Fruit fly (Drosophila melanogaster) whole organism, embryonic: ENCODE results near the gene cv-c.
A peak's percentile ranks its signal among the peaks of the same experiment; 100 is the strongest.

Source experiments
- Antp ChIP-seq: fragments of 200-800 bp; sonication (Bioruptor generic); optimal IDR thresholded peaks from 3 replicates; lab custom pipeline; 2016; ENCODE audit warnings: missing biosample characterization, missing genetic modification characterization
- Atf3 ChIP-seq: fragments of 200-800 bp; sonication (Bioruptor generic); optimal IDR thresholded peaks from 3 replicates; lab custom pipeline; 2016; ENCODE audit warnings: missing biosample characterization, missing genetic modification characterization
- Awh ChIP-seq: fragments of 200-800 bp; sonication (Bioruptor generic); IDR thresholded peaks from 2 replicates; pipeline ENCODE4, ENCODE4 v1.3.6; 2022; ENCODE audit warnings: missing biosample characterization, missing genetic modification characterization
- Bdp1 ChIP-seq: fragments of 200-800 bp; sonication (Bioruptor generic); optimal IDR thresholded peaks from 3 replicates; lab custom pipeline; 2016; ENCODE audit warnings: missing biosample characterization, missing genetic modification characterization
- CG10431 ChIP-seq: fragments of 200-800 bp; sonication (Bioruptor generic); optimal IDR thresholded peaks from 3 replicates; lab custom pipeline; 2018; ENCODE audit warnings: missing biosample characterization, mild to moderate bottlenecking, missing genetic modification characterization
- CG10959 ChIP-seq: fragments of 200-800 bp; sonication (Bioruptor generic); IDR thresholded peaks from 2 replicates; pipeline ENCODE4 v1.3.6; 2022; ENCODE audit warnings: missing biosample characterization, missing genetic modification characterization
- CG11085 ChIP-seq: fragments of 200-800 bp; sonication (Bioruptor generic); IDR thresholded peaks from 2 replicates; pipeline ENCODE4 v1.3.6; 2022; ENCODE audit warnings: missing biosample characterization, missing genetic modification characterization
- CG11696 ChIP-seq: fragments of 200-800 bp; sonication (Bioruptor generic); IDR thresholded peaks from 2 replicates; pipeline ENCODE4 v1.3.6; 2022; ENCODE audit warnings: missing biosample characterization, missing genetic modification characterization
- CG13424 ChIP-seq: fragments of 200-800 bp; sonication (Bioruptor generic); optimal IDR thresholded peaks from 2 replicates; lab custom pipeline; 2019; ENCODE audit warnings: missing biosample characterization, mild to moderate bottlenecking, missing genetic modification characterization, moderate library complexity
- CG14441 ChIP-seq: fragments of 200-800 bp; sonication (Bioruptor generic); IDR thresholded peaks from 2 replicates; pipeline ENCODE4 v1.3.6; 2022; ENCODE audit warnings: missing biosample characterization, missing genetic modification characterization
- CG14667 ChIP-seq: fragments of 200-800 bp; sonication (Bioruptor generic); IDR thresholded peaks from 2 replicates; pipeline ENCODE4 v1.3.6; 2022; ENCODE audit warnings: missing biosample characterization, missing genetic modification characterization
- CG15269 ChIP-seq: fragments of 200-800 bp; sonication (Bioruptor generic); optimal IDR thresholded peaks from 2 replicates; lab custom pipeline; 2018; ENCODE audit warnings: missing biosample characterization, mild to moderate bottlenecking, missing genetic modification characterization, moderate library complexity
- CG16863 ChIP-seq: fragments of 200-800 bp; sonication (Bioruptor generic); optimal IDR thresholded peaks from 3 replicates; lab custom pipeline; 2016; ENCODE audit warnings: missing biosample characterization, missing genetic modification characterization
- CG18011 ChIP-seq: fragments of 200-800 bp; sonication (Bioruptor generic); optimal IDR thresholded peaks from 2 replicates; lab custom pipeline; 2017; ENCODE audit warnings: missing biosample characterization, missing genetic modification characterization, mild to moderate bottlenecking, moderate library complexity, missing genotype
- CG2199 ChIP-seq: fragments of 200-800 bp; sonication (Bioruptor generic); IDR thresholded peaks from 3 replicates; pipeline ENCODE4 v1.3.6; 2022; ENCODE audit warnings: missing biosample characterization, missing genetic modification characterization
- CG33557 ChIP-seq: fragments of 200-800 bp; sonication (Bioruptor generic); optimal IDR thresholded peaks from 2 replicates; lab custom pipeline; 2019; ENCODE audit warnings: missing biosample characterization, mild to moderate bottlenecking, missing genetic modification characterization, moderate library complexity
- CG3407 ChIP-seq: fragments of 200-800 bp; sonication (Bioruptor generic); optimal IDR thresholded peaks from 2 replicates; lab custom pipeline; 2018; ENCODE audit warnings: missing biosample characterization, mild to moderate bottlenecking, missing genetic modification characterization
- CG3838 ChIP-seq: fragments of 200-800 bp; sonication (Bioruptor generic); optimal IDR thresholded peaks from 3 replicates; lab custom pipeline; 2016; ENCODE audit warnings: missing biosample characterization, missing genetic modification characterization
- CG7271 ChIP-seq: fragments of 200-800 bp; sonication (Bioruptor generic); optimal IDR thresholded peaks from 2 replicates; lab custom pipeline; 2018; ENCODE audit warnings: missing biosample characterization, mild to moderate bottlenecking, missing genetic modification characterization, moderate library complexity
- CG7839 ChIP-seq: fragments of 200-800 bp; sonication (Bioruptor generic); optimal IDR thresholded peaks from 3 replicates; lab custom pipeline; 2018; ENCODE audit warnings: missing biosample characterization, mild to moderate bottlenecking, missing genetic modification characterization, moderate library complexity
- CG8359 ChIP-seq: fragments of 200-800 bp; sonication (Bioruptor generic); optimal IDR thresholded peaks from 2 replicates; lab custom pipeline; 2017; ENCODE audit warnings: missing biosample characterization, mild to moderate bottlenecking, missing genetic modification characterization, borderline replicate concordance
- CG9215 ChIP-seq: fragments of 200-800 bp; sonication (Bioruptor generic); IDR thresholded peaks from 2 replicates; pipeline ENCODE4 v1.3.6; 2022; ENCODE audit warnings: missing biosample characterization, missing genetic modification characterization
- D ChIP-seq, 2 experiments: fragments of 200-800 bp in 1 of 2; fragments of >200 bp in 1 of 2; sonication (Bioruptor generic) in 1 of 2; optimal IDR thresholded peaks; 2 replicates in 1 of 2; 3 replicates in 1 of 2; lab custom pipeline; 2017; ENCODE audit warnings: mild to moderate bottlenecking in 1 of 2, missing biosample characterization in 1 of 2, missing genetic modification characterization in 1 of 2, missing genetic modification reagents in 1 of 2
- Dref ChIP-seq: fragments of 200-800 bp; sonication (Bioruptor generic); IDR thresholded peaks from 2 replicates; pipeline ENCODE4 v1.3.6; 2022; ENCODE audit warnings: missing biosample characterization, missing genetic modification characterization
- Drgx ChIP-seq: fragments of 200-800 bp; sonication (Bioruptor generic); IDR thresholded peaks from 2 replicates; pipeline ENCODE4 v1.3.6; 2022; ENCODE audit warnings: missing biosample characterization, missing genetic modification characterization
- Ets65A ChIP-seq: fragments of 200-800 bp; sonication (Bioruptor generic); peaks from one replicate; lab custom pipeline; 2016; ENCODE audit warnings: missing biosample characterization, missing genetic modification characterization
- Hr3 ChIP-seq: fragments of 200-800 bp; sonication (Bioruptor generic); optimal IDR thresholded peaks from 3 replicates; lab custom pipeline; 2016; ENCODE audit warnings: missing biosample characterization, missing genetic modification characterization
- Hsf ChIP-seq: fragments of 200-800 bp; sonication (Bioruptor generic); optimal IDR thresholded peaks from 3 replicates; lab custom pipeline; 2016; ENCODE audit warnings: missing biosample characterization, missing genetic modification characterization
- Opbp ChIP-seq: fragments of 200-800 bp; sonication (Bioruptor generic); IDR thresholded peaks from 3 replicates; pipeline ENCODE4 v1.3.6; 2022; ENCODE audit warnings: missing biosample characterization, missing genetic modification characterization; ENCODE audit not compliant: partially characterized antibody
- Ptx1 ChIP-seq: fragments of 200-800 bp; sonication (Bioruptor generic); IDR thresholded peaks from 2 replicates; pipeline ENCODE4 v1.3.6; 2022; ENCODE audit warnings: missing biosample characterization, missing genetic modification characterization
- Side ChIP-seq: fragments of 200-800 bp; sonication (Bioruptor generic); optimal IDR thresholded peaks from 2 replicates; lab custom pipeline; 2016; ENCODE audit warnings: missing biosample characterization, missing genetic modification characterization
- Sin3A ChIP-seq: fragments of >200 bp; optimal IDR thresholded peaks from 2 replicates; lab custom pipeline; 2018
- Spps ChIP-seq: fragments of 200-800 bp; sonication (Bioruptor generic); optimal IDR thresholded peaks from 2 replicates; lab custom pipeline; 2018; ENCODE audit warnings: missing biosample characterization, mild to moderate bottlenecking, missing genetic modification characterization
- Usf ChIP-seq: fragments of 200-800 bp; sonication (Bioruptor generic); optimal IDR thresholded peaks from 2 replicates; lab custom pipeline; 2017; ENCODE audit warnings: missing genotype, missing biosample characterization, missing genetic modification characterization
- Vsx1 ChIP-seq: fragments of 200-800 bp; sonication (Bioruptor generic); optimal IDR thresholded peaks from 2 replicates; lab custom pipeline; 2017; ENCODE audit warnings: missing biosample characterization, mild to moderate bottlenecking, missing genetic modification characterization, missing genetic modification reagents
- Xrp1 ChIP-seq: fragments of 200-800 bp; sonication (Bioruptor generic); IDR thresholded peaks from 2 replicates; pipeline ENCODE4 v1.3.6; 2022; ENCODE audit warnings: missing biosample characterization, missing genetic modification characterization
- ab ChIP-seq: fragments of 200-800 bp; sonication (Bioruptor generic); optimal IDR thresholded peaks from 2 replicates; lab custom pipeline; 2016; ENCODE audit warnings: missing biosample characterization, missing genetic modification characterization
- gsb ChIP-seq: fragments of 200-800 bp; sonication (Bioruptor generic); IDR thresholded peaks from 2 replicates; pipeline ENCODE4 v1.3.6; 2022; ENCODE audit warnings: missing biosample characterization, missing genetic modification characterization
- hbn ChIP-seq: fragments of 200-800 bp; sonication (Bioruptor generic); IDR thresholded peaks from 2 replicates; pipeline ENCODE4 v1.3.6; 2022; ENCODE audit warnings: missing biosample characterization, missing genetic modification characterization; ENCODE audit not compliant: partially characterized antibody
- her ChIP-seq: fragments of 200-800 bp; sonication (Bioruptor generic); optimal IDR thresholded peaks from 2 replicates; lab custom pipeline; 2016; ENCODE audit warnings: missing biosample characterization, missing genetic modification characterization
- jumu ChIP-seq: fragments of 200-800 bp; sonication (Bioruptor generic); optimal IDR thresholded peaks from 3 replicates; lab custom pipeline; 2016; ENCODE audit warnings: missing biosample characterization, missing genetic modification characterization
- ken ChIP-seq: fragments of 200-800 bp; sonication (Bioruptor generic); IDR thresholded peaks from 3 replicates; pipeline ENCODE4 v1.3.6; 2022; ENCODE audit warnings: missing biosample characterization, missing genetic modification characterization
- lab ChIP-seq: fragments of 200-800 bp; sonication (Bioruptor generic); optimal IDR thresholded peaks from 3 replicates; lab custom pipeline; 2017; ENCODE audit warnings: missing biosample characterization, missing genetic modification characterization, mild to moderate bottlenecking, moderate library complexity, missing genetic modification reagents
- lola ChIP-seq, 3 experiments: fragments of >200 bp in 2 of 3; fragments of 200-800 bp in 1 of 3; sonication (Bioruptor generic) in 1 of 3; optimal IDR thresholded peaks; 2 replicates each; lab custom pipeline; 2017 to 2019; ENCODE audit warnings: missing biosample characterization in 3 of 3, missing genetic modification characterization in 3 of 3, mild to moderate bottlenecking in 1 of 3, moderate library complexity in 1 of 3
- nmo ChIP-seq: fragments of 200-800 bp; sonication (Bioruptor generic); optimal IDR thresholded peaks from 2 replicates; lab custom pipeline; 2018; ENCODE audit warnings: missing biosample characterization, mild to moderate bottlenecking, missing genetic modification characterization, moderate library complexity
- oc ChIP-seq: fragments of 200-800 bp; sonication (Bioruptor generic); optimal IDR thresholded peaks from 2 replicates; lab custom pipeline; 2018; ENCODE audit warnings: missing biosample characterization, mild to moderate bottlenecking, missing genetic modification characterization, moderate library complexity
- sc ChIP-seq, 3 experiments: fragments of >200 bp in 2 of 3; fragments of 200-800 bp in 1 of 3; sonication (Bioruptor generic) in 1 of 3; optimal IDR thresholded peaks; 2 replicates in 2 of 3; 3 replicates in 1 of 3; lab custom pipeline; 2017; ENCODE audit warnings: mild to moderate bottlenecking in 1 of 3, missing biosample characterization in 1 of 3, missing genetic modification characterization in 1 of 3, missing genetic modification reagents in 1 of 3
- seq ChIP-seq: fragments of 200-800 bp; sonication (Bioruptor generic); IDR thresholded peaks from 2 replicates; pipeline ENCODE4 v1.3.6; 2022; ENCODE audit warnings: missing biosample characterization, missing genetic modification characterization
- sima ChIP-seq: fragments of 200-800 bp; sonication (Bioruptor generic); optimal IDR thresholded peaks from 2 replicates; lab custom pipeline; 2016; ENCODE audit warnings: missing biosample characterization, missing genetic modification characterization
- tll ChIP-seq, 2 experiments: fragments of 200-800 bp in 1 of 2; fragments of >200 bp in 1 of 2; sonication (Bioruptor generic) in 1 of 2; optimal IDR thresholded peaks; 2 replicates each; lab custom pipeline; 2017 to 2019; ENCODE audit warnings: missing biosample characterization in 2 of 2, missing genetic modification characterization in 2 of 2, mild to moderate bottlenecking in 1 of 2, moderate library complexity in 1 of 2
- vvl ChIP-seq: fragments of 200-800 bp; sonication (Bioruptor generic); IDR thresholded peaks from 2 replicates; pipeline ENCODE4 v1.3.6; 2022; ENCODE audit warnings: missing biosample characterization, missing genetic modification characterization

The cv-c gene

dm6 chr3R:14348480-14348879 is 133.0 kb downstream of the cv-c start (continued):
- TF ChIP-seq jumu (GFP tag; lab: Kevin White, UChicago) (no peak), CG33557 (GFP tag; lab: Kevin White, UChicago) (no peak), CG9215 (GFP tag; lab: Robert Waterston, UW) (no peak), CG8359 (GFP tag; lab: Kevin White, UChicago) (no peak), Antp (GFP tag; lab: Kevin White, UChicago) (no peak), Hr3 (GFP tag; lab: Kevin White, UChicago) (no peak), ab (GFP tag; lab: Kevin White, UChicago) (no peak), CG15269 (tag; lab: Kevin White, UChicago) (peak; percentile 9), Spps (tag; lab: Kevin White, UChicago) (no peak), D (optimal IDR thresholded peaks at IDR 0.05; lab: Kevin White, UChicago) (no peak), D (GFP tag; optimal IDR thresholded peaks at IDR 0.05; lab: Kevin White, UChicago) (no peak), sc (optimal IDR thresholded peaks at IDR 0.05; lab: Kevin White, UChicago) (no peak), sc (GFP tag; optimal IDR thresholded peaks at IDR 0.05; lab: Kevin White, UChicago) (no peak), CG10959 (no peak), CG3407 (GFP tag; lab: Kevin White, UChicago) (no peak), hbn (GFP tag; lab: Robert Waterston, UW) (no peak), Hsf (GFP tag; lab: Kevin White, UChicago) (no peak), CG11696 (GFP tag; lab: Robert Waterston, UW) (no peak), Usf (GFP tag; lab: Kevin White, UChicago) (no peak), Sin3A (lab: Kevin White, UChicago) (no peak), ken (GFP tag; lab: Robert Waterston, UW) (no peak), CG10431 (no peak), Awh (GFP tag; lab: Robert Waterston, UW) (no peak), vvl (GFP tag; lab: Robert Waterston, UW) (no peak), CG14441 (GFP tag; lab: Robert Waterston, UW) (no peak), lola (GFP tag; optimal IDR thresholded peaks at IDR 0.05; lab: Kevin White, UChicago) (no peak), CG7271 (tag; lab: Kevin White, UChicago) (no peak), Opbp (no peak), sima (no peak), Bdp1 (GFP tag; lab: Kevin White, UChicago) (no peak), Ptx1 (GFP tag; lab: Robert Waterston, UW) (no peak), CG2199 (GFP tag; lab: Robert Waterston, UW) (no peak), oc (no peak), CG18011 (GFP tag; lab: Kevin White, UChicago) (no peak), lab (GFP tag; lab: Kevin White, UChicago) (peak; percentile 51), nmo (no peak), gsb (no peak), CG7839 (tag; lab: Kevin White, UChicago) (peak; percentile 25), CG16863 (GFP tag; lab: Kevin White, UChicago) (no peak), CG14667 (GFP tag; lab: Robert Waterston, UW) (no peak), seq (no peak), Xrp1 (0 out of 2 replicates have a peak, but pooled peaks have one; percentile 7), Vsx1 (GFP tag; lab: Kevin White, UChicago) (no peak), CG3838 (GFP tag; lab: Kevin White, UChicago) (no peak), Side (GFP tag; lab: Kevin White, UChicago) (no peak), CG13424 (tag; lab: Kevin White, UChicago) (peak; percentile 10), tll (GFP tag; optimal IDR thresholded peaks at IDR 0.05; lab: Kevin White, UChicago) (no peak), CG11085 (no peak), Drgx (GFP tag; lab: Robert Waterston, UW) (no peak), Ets65A (no peak), Dref (GFP tag; lab: Robert Waterston, UW) (no peak), Atf3 (GFP tag; lab: Kevin White, UChicago) (no peak), her (GFP tag; lab: Kevin White, UChicago) (no peak)
